Fruit fly (Drosophila melanogaster) whole organism, wandering third instar larva: ENCODE results near the gene CG15336.

Experiments used
- CrebA ChIP-seq: fragments of 200-800 bp; sonication (Bioruptor generic); optimal IDR thresholded peaks from 2 replicates; lab custom pipeline; 2016; ENCODE audit warnings: missing biosample characterization, mild to moderate bottlenecking, missing genetic modification characterization, borderline replicate concordance
- Hnf4 ChIP-seq: fragments of 200-800 bp; sonication (Bioruptor generic); optimal IDR thresholded peaks from 2 replicates; lab custom pipeline; 2016; ENCODE audit warnings: missing biosample characterization, mild to moderate bottlenecking, missing genetic modification characterization
- Myc ChIP-seq: fragments of >200 bp; optimal IDR thresholded peaks from 2 replicates; lab custom pipeline; 2017
- OdsH ChIP-seq: fragments of 200-800 bp; sonication (Bioruptor generic); optimal IDR thresholded peaks from 2 replicates; lab custom pipeline; 2016; ENCODE audit warnings: missing biosample characterization, mild to moderate bottlenecking, missing genetic modification characterization
- Sp1 ChIP-seq: fragments of 200-800 bp; sonication (Bioruptor generic); optimal IDR thresholded peaks from 3 replicates; lab custom pipeline; 2019; ENCODE audit warnings: missing biosample characterization, mild to moderate bottlenecking, missing genetic modification characterization, moderate library complexity
- brk ChIP-seq: fragments of 200-800 bp; sonication (Bioruptor generic); optimal IDR thresholded peaks from 2 replicates; lab custom pipeline; 2016; ENCODE audit warnings: missing biosample characterization, mild to moderate bottlenecking, missing genetic modification characterization
- dmrt93B ChIP-seq: fragments of 200-800 bp; sonication (Bioruptor generic); optimal IDR thresholded peaks from 2 replicates; lab custom pipeline; 2018; ENCODE audit warnings: missing biosample characterization, mild to moderate bottlenecking, missing genetic modification characterization
- jim ChIP-seq: fragments of 175-275, 200-325 bp; sonication (Bioruptor generic); optimal IDR thresholded peaks from 2 replicates; lab custom pipeline; 2016; ENCODE audit warnings: missing biosample characterization, mild to moderate bottlenecking, missing genetic modification characterization
- pan ChIP-seq: fragments of >200 bp; optimal IDR thresholded peaks from 2 replicates; lab custom pipeline; 2017

DNA sequence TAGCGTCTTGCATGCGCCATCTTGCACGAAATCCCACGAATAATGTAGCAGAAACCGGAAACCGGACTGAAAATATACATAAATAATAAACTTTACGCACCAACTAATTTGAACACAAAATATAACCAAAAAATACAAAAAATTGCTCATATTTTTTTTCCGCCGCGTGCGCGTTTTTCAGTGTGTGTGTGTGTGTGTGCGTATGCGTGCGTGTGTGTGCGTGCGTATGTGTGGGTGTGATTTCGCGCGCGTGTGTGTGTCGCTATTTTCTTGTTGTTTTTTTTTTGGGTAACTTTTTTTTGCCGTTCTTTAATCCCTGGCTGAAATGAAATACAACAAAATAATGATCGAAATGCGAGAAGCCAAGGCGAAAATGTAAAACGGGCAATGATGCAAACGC lies 31.2 kb downstream of the CG15336 start:
- no peak for TF ChIP-seq OdsH
- TF ChIP-seq brk (GFP tag; lab: Kevin White, UChicago): no peak
- TF ChIP-seq CrebA (GFP tag; lab: Kevin White, UChicago): no peak
- TF ChIP-seq jim (GFP tag; lab: Kevin White, UChicago): no peak
- no peak for TF ChIP-seq Sp1 (GFP tag; lab: Kevin White, UChicago)
- TF ChIP-seq dmrt93B: no peak
- TF ChIP-seq pan (lab: Kevin White, UChicago): peak; percentile 53
- no peak for TF ChIP-seq Myc (lab: Kevin White, UChicago)
- no peak for TF ChIP-seq Hnf4 (GFP tag; lab: Kevin White, UChicago)
